Fruit fly (Drosophila melanogaster): ENCODE measurements around the gene CadN.

Gene CadN

DNA sequence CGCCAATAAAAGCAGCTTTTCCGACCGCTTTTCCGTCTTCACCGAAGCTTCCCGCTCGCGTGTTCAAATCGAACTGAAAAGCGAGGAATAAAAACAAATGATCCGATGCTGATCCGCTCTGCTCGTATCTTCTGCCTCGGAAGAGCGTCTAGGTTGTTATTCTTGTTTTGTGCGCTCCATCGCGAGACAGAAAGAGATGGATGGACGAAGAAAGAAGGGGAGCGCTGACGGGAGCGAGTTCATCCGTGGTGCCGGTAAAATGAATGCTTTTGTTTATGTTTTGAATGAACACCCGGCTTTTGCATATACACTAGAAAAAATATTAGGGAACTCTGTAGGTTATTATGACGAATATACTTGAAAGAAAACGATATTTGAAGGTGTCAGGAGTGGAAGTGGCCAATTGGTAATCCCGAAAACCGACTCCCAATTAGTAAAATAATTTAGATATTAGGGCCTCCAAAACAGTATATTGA is at the start of gene CadN (continued):
- TF ChIP-seq stc (GFP tag; IDR thresholded peaks at IDR 0.05) (peak; percentile 21; the same call in 1 of the 2 replicates), MBD-R2 (GFP tag; IDR thresholded peaks at IDR 0.05) (no peak), ftz-f1 (GFP tag; optimal IDR thresholded peaks at IDR 0.05) (no peak), CG11456 (GFP tag; IDR thresholded peaks at IDR 0.05) (no peak), vnd (GFP tag; IDR thresholded peaks at IDR 0.05; ENCODE audit: partially characterized antibody) (no peak), Blimp-1 (GFP tag; optimal IDR thresholded peaks at IDR 0.05) (peak; percentile 39), abd-A (tag; optimal IDR thresholded peaks at IDR 0.05) (peak; percentile 10), slp2 (GFP tag; optimal IDR thresholded peaks at IDR 0.05) (no peak), HmgD (GFP tag; optimal IDR thresholded peaks at IDR 0.05) (no peak), vfl (GFP tag; optimal IDR thresholded peaks at IDR 0.05) (no peak), sc (optimal IDR thresholded peaks at IDR 0.05) (no peak), sc (GFP tag; optimal IDR thresholded peaks at IDR 0.05) (no peak), CG1647 (GFP tag; optimal IDR thresholded peaks at IDR 0.05) (no peak), hbn (GFP tag; IDR thresholded peaks at IDR 0.05; ENCODE audit: partially characterized antibody) (no peak), zfh2 (GFP tag; optimal IDR thresholded peaks at IDR 0.05) (no peak), Bgb (GFP tag; IDR thresholded peaks at IDR 0.05; ENCODE audit: partially characterized antibody) (no peak), CG10979 (tag; optimal IDR thresholded peaks at IDR 0.05) (peak; percentile 53), cad (GFP tag; optimal IDR thresholded peaks at IDR 0.05) (no peak), Rx (GFP tag; IDR thresholded peaks at IDR 0.05) (no peak), CG6689 (GFP tag; IDR thresholded peaks at IDR 0.05) (no peak), Ets65A (GFP tag) (no peak), schlank (tag; optimal IDR thresholded peaks at IDR 0.05) (no peak), nau (GFP tag; optimal IDR thresholded peaks at IDR 0.05) (no peak), Hr39 (optimal IDR thresholded peaks at IDR 0.05) (no peak), stwl (tag; optimal IDR thresholded peaks at IDR 0.05) (no peak), CG10543 (GFP tag; optimal IDR thresholded peaks at IDR 0.05) (no peak), trh (GFP tag; optimal IDR thresholded peaks at IDR 0.05) (no peak), CG14441 (GFP tag; IDR thresholded peaks at IDR 0.05) (no peak), Optix (GFP tag; IDR thresholded peaks at IDR 0.05) (no peak), Hey (tag; optimal IDR thresholded peaks at IDR 0.05) (no peak), NC2β (GFP tag; optimal IDR thresholded peaks at IDR 0.05) (no peak), CG3726 (GFP tag; IDR thresholded peaks at IDR 0.05) (no peak), YL-1 (GFP tag; optimal IDR thresholded peaks at IDR 0.05) (no peak), scrt (GFP tag; optimal IDR thresholded peaks at IDR 0.05) (no peak), pfk (GFP tag; optimal IDR thresholded peaks at IDR 0.05) (no peak), so (GFP tag; IDR thresholded peaks at IDR 0.05) (no peak), rib (GFP tag; IDR thresholded peaks at IDR 0.05) (no peak), emc (GFP tag; optimal IDR thresholded peaks at IDR 0.05) (no peak), CG10654 (GFP tag; optimal IDR thresholded peaks at IDR 0.05) (no peak), chm (GFP tag; IDR thresholded peaks at IDR 0.05) (no peak), CG9932 (GFP tag; IDR thresholded peaks at IDR 0.05) (no peak; the same call in 1 of the 2 replicates), Bteb2 (GFP tag; optimal IDR thresholded peaks at IDR 0.05) (no peak), danr (GFP tag; IDR thresholded peaks at IDR 0.05) (no peak), CG18764 (GFP tag; optimal IDR thresholded peaks at IDR 0.05) (no peak), corto (GFP tag; optimal IDR thresholded peaks at IDR 0.05) (no peak), Spps (tag; optimal IDR thresholded peaks at IDR 0.05) (no peak), Gsc (GFP tag; IDR thresholded peaks at IDR 0.05) (no peak), cg (GFP tag; optimal IDR thresholded peaks at IDR 0.05) (no peak), Dip3 (GFP tag; optimal IDR thresholded peaks at IDR 0.05) (no peak), CG1024 (GFP tag; IDR thresholded peaks at IDR 0.05) (no peak), lov (optimal IDR thresholded peaks at IDR 0.05) (no peak), lov (GFP tag; IDR thresholded peaks at IDR 0.05) (no peak), twi (tag; optimal IDR thresholded peaks at IDR 0.05) (no peak), H2.0 (GFP tag; IDR thresholded peaks at IDR 0.05) (no peak)
